Fruit fly (Drosophila melanogaster) whole organism, prepupa: ENCODE measurements around the gene lawc.

ENCODE experiments used
- CG11294 ChIP-seq: fragments of 200-800 bp; sonication (Bioruptor generic); IDR thresholded peaks from 2 replicates; pipeline ENCODE4 v1.3.6; 2022; ENCODE audit warnings: missing biosample characterization, missing genetic modification characterization
- CG11762 ChIP-seq: fragments of 200-800 bp; sonication (Bioruptor generic); optimal IDR thresholded peaks from 3 replicates; lab custom pipeline; 2016; ENCODE audit warnings: missing biosample characterization, missing genetic modification characterization; ENCODE audit not compliant: insufficient read depth
- CG15336 ChIP-seq: fragments of 200-800 bp; sonication (Bioruptor generic); IDR thresholded peaks from 2 replicates; pipeline ENCODE4 v1.3.6; 2022; ENCODE audit warnings: missing biosample characterization, missing genetic modification characterization
- CG1621 ChIP-seq: fragments of 200-800 bp; sonication (Bioruptor generic); optimal IDR thresholded peaks from 3 replicates; lab custom pipeline; 2018; ENCODE audit warnings: missing biosample characterization, mild to moderate bottlenecking, missing genetic modification characterization
- CG16779 ChIP-seq: fragments of 200-800 bp; sonication (Bioruptor generic); optimal IDR thresholded peaks from 3 replicates; lab custom pipeline; 2017; ENCODE audit warnings: missing biosample characterization, mild to moderate bottlenecking, missing genetic modification characterization
- CG3032 ChIP-seq: fragments of 200-800 bp; optimal IDR thresholded peaks from 2 replicates; lab custom pipeline; 2019; ENCODE audit warnings: missing biosample characterization, mild to moderate bottlenecking, missing genetic modification characterization, moderate library complexity
- CG31627 ChIP-seq: fragments of 200-800 bp; sonication (Bioruptor generic); optimal IDR thresholded peaks from 3 replicates; lab custom pipeline; 2016; ENCODE audit warnings: missing biosample characterization, missing genetic modification characterization
- CG32006 ChIP-seq: fragments of 200-800 bp; sonication (Bioruptor generic); optimal IDR thresholded peaks from 3 replicates; lab custom pipeline; 2017; ENCODE audit warnings: missing biosample characterization, mild to moderate bottlenecking, missing genetic modification characterization
- CG34406 ChIP-seq: fragments of 200-800 bp; sonication (Bioruptor generic); optimal IDR thresholded peaks from 3 replicates; lab custom pipeline; 2016; ENCODE audit warnings: missing biosample characterization, missing genetic modification characterization
- CG3919 ChIP-seq: fragments of 200-800 bp; sonication (Bioruptor generic); optimal IDR thresholded peaks from 3 replicates; lab custom pipeline; 2016; ENCODE audit warnings: missing biosample characterization, missing genetic modification characterization
- CG4318 ChIP-seq: fragments of 200-800 bp; sonication (Bioruptor generic); optimal IDR thresholded peaks from 3 replicates; lab custom pipeline; 2017; ENCODE audit warnings: missing biosample characterization, mild to moderate bottlenecking, missing genetic modification characterization
- CG6163 ChIP-seq: fragments of 200-800 bp; sonication (Bioruptor generic); IDR thresholded peaks from 3 replicates; pipeline ENCODE4 v1.3.6; 2022; ENCODE audit warnings: missing biosample characterization, missing genetic modification characterization
- CG6276 ChIP-seq: fragments of 200-800 bp; sonication (Bioruptor generic); optimal IDR thresholded peaks from 2 replicates; lab custom pipeline; 2017; ENCODE audit warnings: missing biosample characterization, mild to moderate bottlenecking, missing genetic modification characterization
- CG6792 ChIP-seq: fragments of 200-800 bp; sonication (Bioruptor generic); optimal IDR thresholded peaks from 3 replicates; lab custom pipeline; 2016; ENCODE audit warnings: missing biosample characterization, missing genetic modification characterization
- CG6808 ChIP-seq: fragments of 200-800 bp; sonication (Bioruptor generic); optimal IDR thresholded peaks from 3 replicates; lab custom pipeline; 2017; ENCODE audit warnings: missing biosample characterization, missing genetic modification characterization, mild to moderate bottlenecking, moderate library complexity, missing genetic modification reagents
- CG6854 ChIP-seq: fragments of 200-800 bp; sonication (Bioruptor generic); optimal IDR thresholded peaks from 2 replicates; lab custom pipeline; 2017; ENCODE audit warnings: missing biosample characterization, mild to moderate bottlenecking, missing genetic modification characterization
- CG8119 ChIP-seq: fragments of 200-800 bp; sonication (Bioruptor generic); IDR thresholded peaks from 3 replicates; pipeline ENCODE4 v1.3.6; 2022; ENCODE audit warnings: missing biosample characterization, missing genetic modification characterization
- CG8319 ChIP-seq: fragments of 200-800 bp; sonication (Bioruptor generic); optimal IDR thresholded peaks from 3 replicates; lab custom pipeline; 2016; ENCODE audit warnings: missing biosample characterization, missing genetic modification characterization
- CG9139 ChIP-seq: fragments of 200-800 bp; sonication (Bioruptor generic); optimal IDR thresholded peaks from 3 replicates; lab custom pipeline; 2017; ENCODE audit warnings: missing biosample characterization, mild to moderate bottlenecking, missing genetic modification characterization
- Eip75B ChIP-seq: fragments of 200-800 bp; sonication (Bioruptor generic); optimal IDR thresholded peaks from 3 replicates; lab custom pipeline; 2016; ENCODE audit warnings: missing biosample characterization, missing genetic modification characterization
- Eip78C ChIP-seq: fragments of 200-800 bp; sonication (Bioruptor generic); peaks from one replicate; lab custom pipeline; 2016; ENCODE audit warnings: missing biosample characterization, missing genetic modification characterization
- Eip93F ChIP-seq: fragments of 200-800 bp; sonication (Bioruptor generic); optimal IDR thresholded peaks from 2 replicates; lab custom pipeline; 2016; ENCODE audit warnings: missing biosample characterization, mild to moderate bottlenecking, missing genetic modification characterization
- Ets21C ChIP-seq: fragments of 200-800 bp; sonication (Bioruptor generic); optimal IDR thresholded peaks from 3 replicates; lab custom pipeline; 2016; ENCODE audit warnings: missing biosample characterization, missing genetic modification characterization
- Ets96B ChIP-seq: fragments of 200-800 bp; optimal IDR thresholded peaks from 2 replicates; lab custom pipeline; 2019; ENCODE audit warnings: missing biosample characterization, mild to moderate bottlenecking, missing genetic modification characterization, moderate library complexity
- Hr38 ChIP-seq: sonication (Bioruptor generic); optimal IDR thresholded peaks from 2 replicates; lab custom pipeline; 2016; ENCODE audit warnings: missing biosample characterization, missing genetic modification characterization
- Hr39 ChIP-seq: fragments of 200-800 bp; sonication (Bioruptor generic); optimal IDR thresholded peaks from 2 replicates; lab custom pipeline; 2016; ENCODE audit warnings: missing biosample characterization, missing genetic modification characterization
- Hr4 ChIP-seq: fragments of 200-800 bp; sonication (Bioruptor generic); optimal IDR thresholded peaks from 3 replicates; lab custom pipeline; 2016; ENCODE audit warnings: missing biosample characterization, missing genetic modification characterization
- OdsH ChIP-seq: fragments of 200-800 bp; sonication (Bioruptor generic); optimal IDR thresholded peaks from 3 replicates; lab custom pipeline; 2016; ENCODE audit warnings: missing biosample characterization, missing genetic modification characterization
- Sox102F ChIP-seq: fragments of 200-800 bp; sonication (Bioruptor generic); optimal IDR thresholded peaks from 2 replicates; lab custom pipeline; 2016; ENCODE audit warnings: missing biosample characterization, mild to moderate bottlenecking, missing genetic modification characterization
- Sox14 ChIP-seq: fragments of 200-800 bp; sonication (Bioruptor generic); optimal IDR thresholded peaks from 3 replicates; lab custom pipeline; 2016; ENCODE audit warnings: missing biosample characterization, missing genetic modification characterization
- Sox15 ChIP-seq: fragments of 200-800 bp; sonication (Bioruptor generic); optimal IDR thresholded peaks from 3 replicates; lab custom pipeline; 2016; ENCODE audit warnings: missing biosample characterization, missing genetic modification characterization
- achi ChIP-seq: fragments of 200-800 bp; sonication (Bioruptor generic); optimal IDR thresholded peaks from 3 replicates; lab custom pipeline; 2016; ENCODE audit warnings: missing biosample characterization, missing genetic modification characterization
- acj6 ChIP-seq: fragments of 200-800 bp; sonication (Bioruptor generic); optimal IDR thresholded peaks from 3 replicates; lab custom pipeline; 2016; ENCODE audit warnings: missing biosample characterization, missing genetic modification characterization
- cyc ChIP-seq: fragments of 200-800 bp; sonication (Bioruptor generic); optimal IDR thresholded peaks from 3 replicates; lab custom pipeline; 2016; ENCODE audit warnings: missing biosample characterization, missing genetic modification characterization
- dac ChIP-seq: fragments of 200-800 bp; sonication (Bioruptor generic); optimal IDR thresholded peaks from 2 replicates; lab custom pipeline; 2017; ENCODE audit warnings: missing biosample characterization, mild to moderate bottlenecking, missing genetic modification characterization
- dsx ChIP-seq: fragments of 200-800 bp; optimal IDR thresholded peaks from 3 replicates; lab custom pipeline; 2019; ENCODE audit warnings: missing biosample characterization, mild to moderate bottlenecking, missing genetic modification characterization, moderate library complexity; ENCODE audit not compliant: poor library complexity, severe bottlenecking
- eg ChIP-seq: fragments of 200-800 bp; sonication (Bioruptor generic); IDR thresholded peaks from 3 replicates; pipeline ENCODE4 v1.3.6; 2022; ENCODE audit warnings: missing biosample characterization, missing genetic modification characterization
- esn ChIP-seq: fragments of 200-800 bp; sonication (Bioruptor generic); optimal IDR thresholded peaks from 2 replicates; lab custom pipeline; 2016; ENCODE audit warnings: missing biosample characterization, mild to moderate bottlenecking, missing genetic modification characterization, moderate library complexity
- fkh ChIP-seq: fragments of 200-800 bp; sonication (Bioruptor generic); optimal IDR thresholded peaks from 3 replicates; lab custom pipeline; 2017; ENCODE audit warnings: missing biosample characterization, mild to moderate bottlenecking, missing genetic modification characterization, moderate library complexity
- net ChIP-seq: fragments of 200-800 bp; sonication (Bioruptor generic); optimal IDR thresholded peaks from 3 replicates; lab custom pipeline; 2016; ENCODE audit warnings: missing biosample characterization, missing genetic modification characterization
- pdm3 ChIP-seq: fragments of 200-800 bp; sonication (Bioruptor generic); optimal IDR thresholded peaks from 3 replicates; lab custom pipeline; 2016; ENCODE audit warnings: missing biosample characterization, missing genetic modification characterization
- salr ChIP-seq, 2 experiments: fragments of 200-800 bp; sonication (Bioruptor generic); optimal IDR thresholded peaks; 3 replicates each; lab custom pipeline; 2016 to 2018; ENCODE audit warnings: missing biosample characterization in 2 of 2, missing genetic modification characterization in 2 of 2, mild to moderate bottlenecking in 1 of 2
- spab ChIP-seq: fragments of 200-800 bp; sonication (Bioruptor generic); optimal IDR thresholded peaks from 2 replicates; lab custom pipeline; 2017; ENCODE audit warnings: missing biosample characterization, mild to moderate bottlenecking, missing genetic modification characterization, missing genetic modification reagents
- ss ChIP-seq, 2 experiments: fragments of 200-800 bp; sonication (Bioruptor generic); optimal IDR thresholded peaks; 2 replicates in 1 of 2; 3 replicates in 1 of 2; lab custom pipeline; 2017 to 2018; ENCODE audit warnings: mild to moderate bottlenecking in 2 of 2, missing biosample characterization in 2 of 2, missing genetic modification characterization in 2 of 2, moderate library complexity in 1 of 2
- svp ChIP-seq: fragments of 200-800 bp; sonication (Bioruptor generic); peaks from one replicate; lab custom pipeline; 2016; ENCODE audit warnings: missing biosample characterization, missing genetic modification characterization
- vri ChIP-seq: fragments of 200-800 bp; sonication (Bioruptor generic); optimal IDR thresholded peaks from 3 replicates; lab custom pipeline; 2016; ENCODE audit warnings: missing biosample characterization, mild to moderate bottlenecking, missing genetic modification characterization

Gene lawc

dm6 chrX:8399019-8399623 is 12.3 kb downstream of the lawc start:
- TF ChIP-seq ss (GFP tag; optimal IDR thresholded peaks at IDR 0.05; lab: Kevin White, UChicago) (peak in 1 of 2 experiments; percentile 6), CG3919 (peak; percentile 43), Hr38 (GFP tag; lab: Kevin White, UChicago) (no peak), pdm3 (GFP tag; lab: Kevin White, UChicago) (no peak), Eip78C (GFP tag; lab: Kevin White, UChicago) (peak; percentile 20), CG11762 (GFP tag; lab: Kevin White, UChicago) (no peak), CG11294 (GFP tag; lab: Robert Waterston, UW) (0 out of 2 replicates have a peak, but pooled peaks have one; percentile 5), achi (GFP tag; lab: Kevin White, UChicago) (no peak)

dm6 chrX:8398177-8399018 is 13.1 kb downstream of the lawc start, which contains the start of gene CG10555:
Gene CG10555, plus strand, starts transcription at chrX:8398940.
- peak; percentile 72 for TF ChIP-seq Hr4 (GFP tag; lab: Kevin White, UChicago)
- TF ChIP-seq CG34406 (GFP tag; lab: Kevin White, UChicago) = peak; percentile 61
- TF ChIP-seq Hr38 (GFP tag; lab: Kevin White, UChicago) = no peak
- peak; percentile 76 for TF ChIP-seq CG6163 (GFP tag; lab: Robert Waterston, UW)
- TF ChIP-seq Ets96B (tag; lab: Kevin White, UChicago) = peak; percentile 54
- TF ChIP-seq CG15336 (GFP tag; lab: Robert Waterston, UW) = peak; percentile 70
- peak; percentile 64 for TF ChIP-seq achi (GFP tag; lab: Kevin White, UChicago)
- no peak for TF ChIP-seq Eip93F (GFP tag; lab: Kevin White, UChicago)
- TF ChIP-seq CG32006 (GFP tag; lab: Kevin White, UChicago) = peak; percentile 79
- peak; percentile 90 for TF ChIP-seq Hr39 (GFP tag; lab: Kevin White, UChicago)
- TF ChIP-seq fkh = no peak
- peak; percentile 74 for TF ChIP-seq CG3032 (tag; lab: Kevin White, UChicago)
- TF ChIP-seq Sox15 (GFP tag; lab: Kevin White, UChicago) = peak; percentile 81
- TF ChIP-seq Sox102F (GFP tag; lab: Kevin White, UChicago) = peak; percentile 79
- peak; percentile 85 for TF ChIP-seq svp (GFP tag; lab: Kevin White, UChicago)
- TF ChIP-seq CG4318 (GFP tag; lab: Kevin White, UChicago) = peak; percentile 76
- TF ChIP-seq esn (GFP tag; lab: Kevin White, UChicago) = peak; percentile 87
- peak; percentile 85 for TF ChIP-seq Sox14 (GFP tag; lab: Kevin White, UChicago)
- peak; percentile 35 for TF ChIP-seq CG1621 (tag; lab: Kevin White, UChicago)
- peak; percentile 32 for TF ChIP-seq CG6276 (GFP tag; lab: Kevin White, UChicago)
- peak; percentile 84 for TF ChIP-seq cyc (GFP tag; lab: Kevin White, UChicago)
- peak; percentile 74 for TF ChIP-seq OdsH (GFP tag; lab: Kevin White, UChicago)
- TF ChIP-seq Eip75B (GFP tag; lab: Kevin White, UChicago) = peak; percentile 59
- TF ChIP-seq CG11762 (GFP tag; lab: Kevin White, UChicago) = peak; percentile 27
- peak; percentile 73; the same call in 1 of the 2 replicates for TF ChIP-seq CG11294 (GFP tag; lab: Robert Waterston, UW)
- TF ChIP-seq CG6792 (GFP tag; lab: Kevin White, UChicago) = peak; percentile 70
- TF ChIP-seq vri = no peak
- TF ChIP-seq CG16779 = no peak
- no peak for TF ChIP-seq CG9139
- TF ChIP-seq acj6 = peak; percentile 75
- TF ChIP-seq dsx (GFP tag; lab: Kevin White, UChicago) = peak; percentile 16
- peak; percentile 75 for TF ChIP-seq eg (GFP tag; lab: Robert Waterston, UW)
- TF ChIP-seq CG31627 (GFP tag; lab: Kevin White, UChicago) = peak; percentile 90
- peak; percentile 89 for TF ChIP-seq Ets21C (GFP tag; lab: Kevin White, UChicago)
- peak in 1 of 2 experiments; percentile 50 for TF ChIP-seq ss (GFP tag; optimal IDR thresholded peaks at IDR 0.05; lab: Kevin White, UChicago)
- peak; percentile 66 for TF ChIP-seq dac (GFP tag; lab: Kevin White, UChicago)
- no peak for TF ChIP-seq CG6854 (GFP tag; lab: Kevin White, UChicago)
- TF ChIP-seq net (GFP tag; lab: Kevin White, UChicago) = peak; percentile 49
- TF ChIP-seq spab (GFP tag; lab: Kevin White, UChicago) = no peak
- peak; percentile 63 to 73 for TF ChIP-seq salr (GFP tag; optimal IDR thresholded peaks at IDR 0.05; lab: Kevin White, UChicago)
- TF ChIP-seq CG8319 (GFP tag; lab: Kevin White, UChicago) = peak; percentile 52
- peak; percentile 65 for TF ChIP-seq CG6808
- TF ChIP-seq CG8119 (GFP tag; lab: Robert Waterston, UW) = peak; percentile 67
